Worm (Caenorhabditis elegans): ENCODE results near the gene dyc-1.

Gene dyc-1

DNA sequence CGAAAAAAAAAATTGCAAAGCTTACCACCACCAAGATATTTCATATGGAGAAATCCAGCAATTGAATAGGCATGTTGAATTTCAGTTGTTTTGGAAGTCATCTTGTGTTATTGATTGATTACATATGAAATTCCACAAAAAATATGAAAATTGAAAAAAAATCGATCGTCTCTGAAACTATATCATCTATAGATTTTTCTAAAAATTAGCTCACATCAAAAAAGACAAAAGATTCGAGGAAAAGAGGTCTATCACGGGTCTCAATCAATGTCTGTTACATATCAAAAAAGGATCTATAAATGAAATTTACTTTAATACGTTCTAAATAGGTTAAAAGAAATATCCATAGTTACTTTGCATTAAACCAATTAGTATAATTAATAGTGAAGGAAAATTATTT, 36.9 kb upstream of the dyc-1 start, which contains the start of gene tbc-19:
TSS of gene tbc-19 (minus strand) at position 101 of the 400 bp plus-strand sequence.
- TF ChIP-seq hlh-8 (tag; optimal IDR thresholded peaks at IDR 0.05) (no peak), C38D4.7 (GFP tag; optimal IDR thresholded peaks at IDR 0.05) (no peak), ceh-2 (tag; optimal IDR thresholded peaks at IDR 0.05) (no peak), unc-3 (GFP tag; conservative IDR thresholded peaks at IDR 0.05) (no peak), unc-3 (tag; optimal IDR thresholded peaks at IDR 0.05) (no peak), hlh-30 (tag; optimal IDR thresholded peaks at IDR 0.05; ENCODE audit: insufficient read depth) (no peak), eyg-1 (tag; optimal IDR thresholded peaks at IDR 0.05) (no peak), K02D7.2 (tag; optimal IDR thresholded peaks at IDR 0.05) (no peak), ama-1 (optimal IDR thresholded peaks at IDR 0.05) (no peak), elt-4 (tag; optimal IDR thresholded peaks at IDR 0.05) (no peak), T23F11.4 (GFP tag; optimal IDR thresholded peaks at IDR 0.05) (no peak), fax-1 (tag; optimal IDR thresholded peaks at IDR 0.05) (no peak), unc-42 (tag; optimal IDR thresholded peaks at IDR 0.05) (no peak), ceh-34 (tag; optimal IDR thresholded peaks at IDR 0.05) (no peak), zip-5 (tag; optimal IDR thresholded peaks at IDR 0.05) (no peak), ets-4 (tag; optimal IDR thresholded peaks at IDR 0.05) (no peak), odd-2 (tag; optimal IDR thresholded peaks at IDR 0.05) (no peak), npax-4 (tag; optimal IDR thresholded peaks at IDR 0.05) (no peak), che-1 (tag; optimal IDR thresholded peaks at IDR 0.05) (no peak), hlh-6 (tag; optimal IDR thresholded peaks at IDR 0.05) (no peak), K09A11.1 (tag; optimal IDR thresholded peaks at IDR 0.05; ENCODE audit: insufficient read depth) (no peak)

DNA sequence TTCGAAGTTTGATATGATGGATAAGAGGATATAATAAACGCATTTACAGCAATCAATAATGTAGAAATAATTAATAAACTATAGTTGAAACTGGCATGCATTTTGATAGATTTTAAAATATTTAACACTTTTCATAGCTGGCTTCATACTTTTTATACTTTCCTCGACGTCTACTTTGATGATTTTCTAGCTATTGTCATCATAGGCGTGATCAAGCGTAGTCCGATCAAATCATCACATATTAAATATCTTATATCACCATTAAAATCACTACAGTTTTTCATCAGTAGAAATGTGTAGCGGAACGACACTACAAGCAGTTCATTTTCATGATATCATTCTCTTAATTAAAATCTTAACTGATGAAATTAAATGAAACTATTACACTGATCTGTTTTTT, 34.0 kb upstream of the dyc-1 start, which contains the start of gene C04C11.25:
TSS of gene C04C11.25 (minus strand) at position 101 of the 400 bp plus-strand sequence.
- TF ChIP-seq Y22D7AL.16 (tag; optimal IDR thresholded peaks at IDR 0.05) = no peak
- TF ChIP-seq rnt-1 (tag; optimal IDR thresholded peaks at IDR 0.05) = no peak
- no peak for TF ChIP-seq unc-86 (tag; optimal IDR thresholded peaks at IDR 0.05)
- no peak for TF ChIP-seq ceh-30 (tag; optimal IDR thresholded peaks at IDR 0.05)
- no peak for TF ChIP-seq madf-2 (tag; optimal IDR thresholded peaks at IDR 0.05)
- no peak for TF ChIP-seq pha-2 (tag; optimal IDR thresholded peaks at IDR 0.05)
- no peak for TF ChIP-seq pat-9 (tag; optimal IDR thresholded peaks at IDR 0.05)
- no peak for TF ChIP-seq pros-1 (tag; optimal IDR thresholded peaks at IDR 0.05)

DNA sequence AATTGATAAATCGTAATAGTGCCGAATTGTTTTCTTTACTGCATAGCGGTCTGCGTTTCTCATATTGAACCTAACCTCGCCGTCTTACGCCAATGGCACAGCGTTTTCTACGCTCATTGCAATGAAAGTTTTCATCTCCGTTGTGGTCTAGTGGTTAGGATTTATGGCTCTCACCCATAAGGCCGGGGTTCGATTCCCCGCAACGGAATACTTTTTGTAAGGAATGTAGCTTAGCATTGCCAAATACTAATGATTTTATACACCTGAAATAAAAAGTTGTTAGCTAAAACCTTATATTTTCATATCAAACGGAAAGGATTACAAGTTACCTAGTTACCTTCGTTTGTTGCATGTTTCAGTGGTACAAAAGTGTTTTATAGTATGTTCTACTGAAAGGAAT, 33.5 kb upstream of the dyc-1 start:
- TF ChIP-seq pha-4 (tag; optimal IDR thresholded peaks at IDR 0.05) (no peak), unc-55 (GFP tag; optimal IDR thresholded peaks at IDR 0.05) (peak; percentile 74), unc-86 (tag; optimal IDR thresholded peaks at IDR 0.05) (peak; percentile 73), ceh-34 (tag; optimal IDR thresholded peaks at IDR 0.05) (peak; percentile 70), K02D7.2 (tag; optimal IDR thresholded peaks at IDR 0.05) (peak; percentile 69), ceh-18 (tag; optimal IDR thresholded peaks at IDR 0.05) (peak; percentile 64), unc-42 (tag; optimal IDR thresholded peaks at IDR 0.05) (peak; percentile 52), pag-3 (tag; optimal IDR thresholded peaks at IDR 0.05; ENCODE audit: borderline replicate concordance) (peak; percentile 63), sox-4 (tag; optimal IDR thresholded peaks at IDR 0.05) (peak; percentile 83), pros-1 (tag; optimal IDR thresholded peaks at IDR 0.05) (no peak), ceh-24 (tag; optimal IDR thresholded peaks at IDR 0.05) (peak; percentile 80), ahr-1 (tag; optimal IDR thresholded peaks at IDR 0.05) (peak; percentile 63), nhr-232 (tag; optimal IDR thresholded peaks at IDR 0.05) (peak; percentile 64), nfya-1 (tag; optimal IDR thresholded peaks at IDR 0.05) (peak; percentile 63), lim-6 (tag; optimal IDR thresholded peaks at IDR 0.05) (peak; percentile 71), Y22D7AL.16 (tag; optimal IDR thresholded peaks at IDR 0.05) (peak; percentile 81), ceh-48 (tag; optimal IDR thresholded peaks at IDR 0.05) (peak; percentile 60), lin-11 (tag; optimal IDR thresholded peaks at IDR 0.05) (peak; percentile 72), syd-9 (tag; optimal IDR thresholded peaks at IDR 0.05) (peak; percentile 74), fkh-10 (GFP tag; optimal IDR thresholded peaks at IDR 0.05) (no peak), che-1 (tag; optimal IDR thresholded peaks at IDR 0.05) (peak; percentile 81), tbx-7 (tag; optimal IDR thresholded peaks at IDR 0.05) (peak; percentile 31), ttx-3 (tag; optimal IDR thresholded peaks at IDR 0.05) (peak; percentile 71), hlh-15 (tag; optimal IDR thresholded peaks at IDR 0.05) (peak; percentile 39), eyg-1 (tag; optimal IDR thresholded peaks at IDR 0.05) (peak; percentile 67), pqm-1 (tag; optimal IDR thresholded peaks at IDR 0.05) (no peak), odd-2 (tag; optimal IDR thresholded peaks at IDR 0.05) (no peak), dmd-4 (tag; optimal IDR thresholded peaks at IDR 0.05; ENCODE audit: borderline replicate concordance) (peak; percentile 71), T23F11.4 (GFP tag; optimal IDR thresholded peaks at IDR 0.05) (peak; percentile 76), elt-4 (tag; optimal IDR thresholded peaks at IDR 0.05) (no peak), ztf-16 (tag; optimal IDR thresholded peaks at IDR 0.05) (peak; percentile 65)
